Worm (Caenorhabditis elegans) whole organism, young adult: Measurements from ENCODE around the gene cht-2.

ENCODE experiments used
- B0035.1 ChIP-seq: sonication (generic microtip); optimal IDR thresholded peaks from 2 replicates; lab custom pipeline; 2016; ENCODE audit warnings: missing genetic modification characterization, mild to moderate bottlenecking, missing compliant biosample characterization, missing genotype, missing genetic modification reagents
- B0261.1 ChIP-seq: sonication (generic microtip); optimal IDR thresholded peaks from 2 replicates; lab custom pipeline; 2016; ENCODE audit warnings: mild to moderate bottlenecking, missing genetic modification characterization, moderate library complexity, missing compliant biosample characterization
- B0336.3 ChIP-seq: fragments of 200-800 bp; sonication (Bioruptor generic); IDR thresholded peaks from 2 replicates; pipeline ENCODE4 v1.3.6; 2022; ENCODE audit warnings: missing genetic modification characterization, missing compliant biosample characterization
- C17E4.6 ChIP-seq: fragments of 200-800 bp; sonication (Bioruptor generic); IDR thresholded peaks from 2 replicates; pipeline ENCODE4 v1.3.6; 2022; ENCODE audit warnings: missing genetic modification reagents, missing genetic modification characterization, missing compliant biosample characterization
- D2030.7 ChIP-seq: fragments of 200-800 bp; sonication (Bioruptor generic); IDR thresholded peaks from 2 replicates; pipeline ENCODE4 v1.3.6; 2022; ENCODE audit warnings: missing genetic modification reagents, missing genetic modification characterization, missing compliant biosample characterization
- F23B12.7 ChIP-seq: sonication (generic microtip); optimal IDR thresholded peaks from 2 replicates; lab custom pipeline; 2017; ENCODE audit warnings: missing genetic modification characterization, mild to moderate bottlenecking, missing compliant biosample characterization, antibody characterized with exemption, moderate library complexity; ENCODE audit not compliant: insufficient read depth
- F37B4.10 ChIP-seq: fragments of 200-800 bp; sonication (Bioruptor generic); IDR thresholded peaks from 2 replicates; pipeline ENCODE4 v1.3.6; 2022; ENCODE audit warnings: missing genetic modification characterization, missing compliant biosample characterization
- F55B11.4 ChIP-seq: sonication (generic microtip); optimal IDR thresholded peaks from 2 replicates; lab custom pipeline; 2016; ENCODE audit warnings: missing compliant biosample characterization, missing genetic modification characterization, borderline replicate concordance; ENCODE audit not compliant: insufficient read depth
- T26A5.8 ChIP-seq: sonication (generic microtip); optimal IDR thresholded peaks from 2 replicates; lab custom pipeline; 2016; ENCODE audit warnings: missing genetic modification characterization, missing compliant biosample characterization
- Y56A3A.18 ChIP-seq: fragments of 200-800 bp; sonication (Bioruptor generic); IDR thresholded peaks from 2 replicates; pipeline ENCODE4 v1.3.6; 2022; ENCODE audit warnings: missing genetic modification reagents, missing genetic modification characterization, missing compliant biosample characterization
- Y95B8A.8 ChIP-seq: fragments of 200-800 bp; sonication (Bioruptor generic); IDR thresholded peaks from 2 replicates; pipeline ENCODE4 v1.3.6; 2022; ENCODE audit warnings: missing genetic modification reagents, missing genetic modification characterization, missing compliant biosample characterization
- ama-1 ChIP-seq, 3 experiments: fragments of 150-350 bp in 1 of 3; sonication (generic microtip) in 2 of 3; optimal IDR thresholded peaks; 2 replicates each; lab custom pipeline; 2014 to 2018; ENCODE audit warnings: missing biosample characterization in 2 of 3, missing genetic modification characterization in 2 of 3, missing genetic modification reagents in 2 of 3
- atf-7 ChIP-seq: sonication (generic microtip); optimal IDR thresholded peaks from 2 replicates; lab custom pipeline; 2017; ENCODE audit warnings: mild to moderate bottlenecking, missing genetic modification characterization, missing compliant biosample characterization
- attf-3 ChIP-seq: fragments of 200-800 bp; sonication (Bioruptor generic); conservative IDR thresholded peaks from 2 replicates; pipeline ENCODE4 v1.3.6; 2022; ENCODE audit warnings: missing genetic modification reagents, missing genetic modification characterization, missing compliant biosample characterization
- attf-5 ChIP-seq: fragments of 200-800 bp; sonication (Bioruptor generic); optimal IDR thresholded peaks from 2 replicates; lab custom pipeline; 2018; ENCODE audit warnings: mild to moderate bottlenecking, missing genetic modification characterization, missing compliant biosample characterization
- bed-1 ChIP-seq: fragments of 200-800 bp; sonication (Bioruptor generic); IDR thresholded peaks from 2 replicates; pipeline ENCODE4 v1.3.6; 2022; ENCODE audit warnings: missing genetic modification reagents, missing genetic modification characterization, missing compliant biosample characterization
- ccch-3 ChIP-seq: fragments of 200-800 bp; sonication (Bioruptor generic); optimal IDR thresholded peaks from 2 replicates; lab custom pipeline; 2018; ENCODE audit warnings: mild to moderate bottlenecking, missing genetic modification characterization, missing compliant biosample characterization
- cebp-2 ChIP-seq: fragments of 200-800 bp; sonication (Bioruptor generic); IDR thresholded peaks from 2 replicates; pipeline ENCODE4 v1.3.6; 2022; ENCODE audit warnings: missing genetic modification characterization, missing compliant biosample characterization
- chd-7 ChIP-seq: sonication (generic microtip); optimal IDR thresholded peaks from 2 replicates; lab custom pipeline; 2016; ENCODE audit warnings: mild to moderate bottlenecking, missing genetic modification characterization, moderate library complexity, missing compliant biosample characterization
- ekl-4 ChIP-seq: fragments of 200-800 bp; sonication (Bioruptor generic); IDR thresholded peaks from 2 replicates; pipeline ENCODE4 v1.3.6; 2022; ENCODE audit warnings: missing genetic modification reagents, missing genetic modification characterization, missing compliant biosample characterization
- fkh-3 ChIP-seq: sonication (generic microtip); optimal IDR thresholded peaks from 2 replicates; lab custom pipeline; 2016; ENCODE audit warnings: mild to moderate bottlenecking, missing genetic modification characterization, missing compliant biosample characterization
- gei-17 ChIP-seq: fragments of 200-800 bp; sonication (Bioruptor generic); optimal IDR thresholded peaks from 2 replicates; lab custom pipeline; 2018; ENCODE audit warnings: mild to moderate bottlenecking, missing genetic modification characterization, missing compliant biosample characterization
- let-607 ChIP-seq, 2 experiments: fragments of 200-800 bp in 1 of 2; sonication (Bioruptor generic) in 1 of 2; sonication (generic microtip) in 1 of 2; optimal IDR thresholded peaks; 2 replicates each; lab custom pipeline; 2016 to 2018; ENCODE audit warnings: mild to moderate bottlenecking in 2 of 2, missing compliant biosample characterization in 2 of 2, missing genetic modification characterization in 2 of 2, moderate library complexity in 2 of 2, missing genotype in 1 of 2
- lin-54 ChIP-seq: fragments of 200-800 bp; sonication (Bioruptor generic); optimal IDR thresholded peaks from 2 replicates; lab custom pipeline; 2018; ENCODE audit warnings: mild to moderate bottlenecking, missing genetic modification characterization, missing compliant biosample characterization
- lsy-27 ChIP-seq: sonication (generic microtip); optimal IDR thresholded peaks from 2 replicates; lab custom pipeline; 2017; ENCODE audit warnings: missing genetic modification characterization, mild to moderate bottlenecking, missing compliant biosample characterization, antibody characterized with exemption, missing genotype, borderline replicate concordance; ENCODE audit not compliant: insufficient read depth
- madf-3 ChIP-seq: fragments of 200-800 bp; sonication (Bioruptor generic); IDR thresholded peaks from 2 replicates; pipeline ENCODE4 v1.3.6; 2022; ENCODE audit warnings: missing genetic modification reagents, missing genetic modification characterization, missing compliant biosample characterization
- nfya-1 ChIP-seq: sonication (generic microtip); optimal IDR thresholded peaks from 2 replicates; lab custom pipeline; 2017; ENCODE audit warnings: antibody characterized with exemption, missing compliant biosample characterization, missing genetic modification characterization, borderline replicate concordance; ENCODE audit not compliant: insufficient read depth
- nfya-2 ChIP-seq: fragments of 200-800 bp; sonication (Bioruptor generic); IDR thresholded peaks from 2 replicates; pipeline ENCODE4 v1.3.6; 2022; ENCODE audit warnings: missing genetic modification reagents, missing genetic modification characterization, missing compliant biosample characterization
- nfyb-1 ChIP-seq: fragments of 200-800 bp; sonication (Bioruptor generic); IDR thresholded peaks from 2 replicates; pipeline ENCODE4 v1.3.6; 2022; ENCODE audit warnings: missing genetic modification reagents, missing genetic modification characterization, missing compliant biosample characterization
- nhr-27 ChIP-seq: fragments of 200-800 bp; sonication (Bioruptor generic); optimal IDR thresholded peaks from 2 replicates; lab custom pipeline; 2018; ENCODE audit warnings: mild to moderate bottlenecking, missing genetic modification characterization, moderate library complexity, missing compliant biosample characterization
- pbrm-1 ChIP-seq: fragments of 200-800 bp; sonication (Bioruptor generic); IDR thresholded peaks from 2 replicates; pipeline ENCODE4 v1.3.6; 2022; ENCODE audit warnings: missing genetic modification reagents, missing genetic modification characterization, missing compliant biosample characterization
- pha-4 ChIP-seq: fragments of 150-350 bp; sonication (generic microtip); optimal IDR thresholded peaks from 2 replicates; lab custom pipeline; 2014; ENCODE audit warnings: missing biosample characterization, missing genetic modification reagents, missing genetic modification characterization
- rcor-1 ChIP-seq: fragments of 200-800 bp; sonication (Bioruptor generic); IDR thresholded peaks from 2 replicates; pipeline ENCODE4 v1.3.6; 2022; ENCODE audit warnings: missing genetic modification reagents, missing genetic modification characterization, missing compliant biosample characterization
- rpc-1 ChIP-seq, 2 experiments: fragments of 150-350 bp in 1 of 2; sonication (generic microtip) in 1 of 2; optimal IDR thresholded peaks; 2 replicates each; lab custom pipeline; 2014 to 2018; ENCODE audit warnings: missing biosample characterization in 1 of 2, missing genetic modification characterization in 1 of 2, missing genetic modification reagents in 1 of 2, missing genotype in 1 of 2
- sdz-38 ChIP-seq: sonication (generic microtip); optimal IDR thresholded peaks from 2 replicates; lab custom pipeline; 2016; ENCODE audit warnings: missing genotype, missing genetic modification characterization, missing compliant biosample characterization
- snpc-1.3 ChIP-seq: sonication (generic microtip); optimal IDR thresholded peaks from 2 replicates; lab custom pipeline; 2017; ENCODE audit warnings: missing genetic modification characterization, mild to moderate bottlenecking, missing compliant biosample characterization, antibody characterized with exemption, moderate library complexity, missing genotype, missing genetic modification reagents; ENCODE audit not compliant: insufficient read depth
- snpc-3.4 ChIP-seq: sonication (generic microtip); optimal IDR thresholded peaks from 2 replicates; lab custom pipeline; 2017; ENCODE audit warnings: missing genetic modification characterization, mild to moderate bottlenecking, missing compliant biosample characterization, antibody characterized with exemption, moderate library complexity, missing genotype, missing genetic modification reagents
- snpc-4 ChIP-seq, 5 experiments: fragments of 150-350 bp in 1 of 5; sonication (generic microtip) in 4 of 5; optimal IDR thresholded peaks; 2 replicates each; lab custom pipeline; 2014 to 2018; ENCODE audit warnings: missing genetic modification characterization in 5 of 5, missing biosample characterization in 3 of 5, antibody characterized with exemption in 2 of 5, mild to moderate bottlenecking in 2 of 5, missing compliant biosample characterization in 2 of 5, missing genotype in 2 of 5, moderate library complexity in 2 of 5, missing genetic modification reagents in 1 of 5
- tbp1 ChIP-seq: fragments of 200-800 bp; sonication (Bioruptor generic); optimal IDR thresholded peaks from 2 replicates; lab custom pipeline; 2018; ENCODE audit warnings: mild to moderate bottlenecking, missing genetic modification characterization, missing compliant biosample characterization
- tlf-1 ChIP-seq: fragments of 200-800 bp; sonication (Bioruptor generic); optimal IDR thresholded peaks from 2 replicates; lab custom pipeline; 2018; ENCODE audit warnings: mild to moderate bottlenecking, missing genetic modification characterization, missing compliant biosample characterization
- unc-130 ChIP-seq: sonication (generic microtip); optimal IDR thresholded peaks from 2 replicates; lab custom pipeline; 2016; ENCODE audit warnings: missing genetic modification reagents, missing genetic modification characterization, missing compliant biosample characterization
- zfh-2 ChIP-seq: fragments of 200-800 bp; sonication (Bioruptor generic); conservative IDR thresholded peaks from 2 replicates; pipeline ENCODE4 v1.3.6; 2022; ENCODE audit warnings: missing genetic modification reagents, missing genetic modification characterization, missing compliant biosample characterization
- ztf-18 ChIP-seq: sonication (generic microtip); optimal IDR thresholded peaks from 2 replicates; lab custom pipeline; 2016; ENCODE audit warnings: missing genotype, mild to moderate bottlenecking, missing genetic modification characterization, missing compliant biosample characterization
- ztf-22 ChIP-seq: fragments of 200-800 bp; sonication (Bioruptor generic); optimal IDR thresholded peaks from 2 replicates; lab custom pipeline; 2018; ENCODE audit warnings: mild to moderate bottlenecking, missing genetic modification characterization, moderate library complexity, missing compliant biosample characterization
- ztf-26 ChIP-seq: sonication (generic microtip); optimal IDR thresholded peaks from 2 replicates; lab custom pipeline; 2017; ENCODE audit warnings: missing genetic modification characterization, missing compliant biosample characterization
- ztf-3 ChIP-seq: fragments of 200-800 bp; sonication (Bioruptor generic); optimal IDR thresholded peaks from 2 replicates; lab custom pipeline; 2018; ENCODE audit warnings: mild to moderate bottlenecking, missing genetic modification characterization, missing compliant biosample characterization

The cht-2 gene

DNA sequence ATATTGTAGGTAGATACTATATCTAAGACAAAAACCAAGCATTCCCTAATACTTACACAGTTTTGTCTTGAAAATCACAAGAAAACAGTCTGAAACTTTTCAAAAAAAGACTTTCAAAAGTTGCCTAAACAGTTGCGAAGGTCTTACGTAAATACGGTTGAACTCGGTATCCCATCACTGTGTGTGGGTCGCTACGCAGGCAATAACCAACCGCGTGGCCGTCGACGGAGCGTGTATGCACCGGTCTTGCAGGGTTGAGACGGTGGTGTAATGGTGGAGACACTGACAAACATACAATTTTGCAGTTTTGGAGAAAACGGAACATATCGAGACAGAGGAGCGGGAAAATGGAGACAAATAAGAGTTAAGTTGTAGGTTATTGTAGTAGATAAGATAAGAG lies 40.5 kb downstream of the cht-2 start, which contains the start of gene iff-2 (continued):
- TF ChIP-seq ekl-4 (GFP tag; lab: Robert Waterston, UW): peak; percentile 97
- TF ChIP-seq snpc-3.4 (tag; lab: Kevin White, UChicago): peak; percentile 18
- TF ChIP-seq nhr-27 (tag; lab: Kevin White, UChicago): peak; percentile 62
- TF ChIP-seq lsy-27: no peak
- TF ChIP-seq let-607 (tag; optimal IDR thresholded peaks at IDR 0.05; lab: Kevin White, UChicago): peak; percentile 99
- peak; percentile 95 for TF ChIP-seq zfh-2 (GFP tag; lab: Robert Waterston, UW)
- TF ChIP-seq B0336.3: peak; percentile 97
- no peak for TF ChIP-seq unc-130
- peak; percentile 92 for TF ChIP-seq Y95B8A.8
- TF ChIP-seq tbp1 (GFP tag; lab: Kevin White, UChicago): peak; percentile 78
- TF ChIP-seq B0261.1 (tag; lab: Kevin White, UChicago): peak; percentile 38
- peak; percentile 82 for TF ChIP-seq gei-17 (GFP tag; lab: Kevin White, UChicago)
- TF ChIP-seq ccch-3 (GFP tag; lab: Kevin White, UChicago): peak; percentile 39
- TF ChIP-seq ztf-26 (tag; lab: Kevin White, UChicago): peak; percentile 98
- no peak for TF ChIP-seq D2030.7
- peak; percentile 93 for TF ChIP-seq C17E4.6
- TF ChIP-seq Y56A3A.18: peak; percentile 77; the same call in 1 of the 2 replicates
- TF ChIP-seq cebp-2 (GFP tag; lab: Robert Waterston, UW): 0 out of 2 replicates have a peak, but pooled peaks have one; percentile 51
- no peak for TF ChIP-seq fkh-3 (tag; lab: Kevin White, UChicago)
- peak; percentile 100 for TF ChIP-seq attf-5 (GFP tag; lab: Kevin White, UChicago)
- TF ChIP-seq atf-7 (tag; lab: Kevin White, UChicago): peak; percentile 95
- TF ChIP-seq ztf-22 (GFP tag; lab: Kevin White, UChicago): peak; percentile 95
- TF ChIP-seq lin-54: peak; percentile 98
- TF ChIP-seq nfyb-1: peak; percentile 97
- TF ChIP-seq bed-1 (GFP tag; lab: Robert Waterston, UW): no peak
- TF ChIP-seq snpc-1.3 (tag; lab: Kevin White, UChicago): peak; percentile 19
- TF ChIP-seq tlf-1 (GFP tag; lab: Kevin White, UChicago): peak; percentile 98
- no peak for TF ChIP-seq nfya-2 (GFP tag; lab: Robert Waterston, UW)
- TF ChIP-seq madf-3 (GFP tag; lab: Robert Waterston, UW): peak; percentile 97; the same call in 1 of the 2 replicates
- TF ChIP-seq chd-7: peak; percentile 94
- peak; percentile 95 for TF ChIP-seq F23B12.7 (tag; lab: Kevin White, UChicago)
- no peak for TF ChIP-seq snpc-4 (GFP tag; optimal IDR thresholded peaks at IDR 0.05; lab: Kevin White, UChicago)
- peak in 3 of 4 experiments; percentile 84 to 89 (median 89) for TF ChIP-seq snpc-4 (tag; optimal IDR thresholded peaks at IDR 0.05; lab: Kevin White, UChicago)
- no peak for TF ChIP-seq sdz-38 (tag; lab: Kevin White, UChicago)
- TF ChIP-seq rcor-1 (GFP tag; lab: Robert Waterston, UW): peak; percentile 92
- TF ChIP-seq nfya-1 (tag; lab: Kevin White, UChicago): no peak
- peak; percentile 98 for TF ChIP-seq pbrm-1
- TF ChIP-seq ama-1 (optimal IDR thresholded peaks at IDR 0.05; lab: Kevin White, UChicago): peak; percentile 68
- no peak for TF ChIP-seq ama-1 (GFP tag; optimal IDR thresholded peaks at IDR 0.05; lab: Kevin White, UChicago)
- TF ChIP-seq attf-3 (GFP tag; lab: Robert Waterston, UW): peak; percentile 85
- no peak for TF ChIP-seq F55B11.4 (tag; lab: Kevin White, UChicago)
- peak; percentile 6 for TF ChIP-seq rpc-1 (optimal IDR thresholded peaks at IDR 0.05; lab: Kevin White, UChicago)
- no peak for TF ChIP-seq rpc-1 (tag; optimal IDR thresholded peaks at IDR 0.05; lab: Kevin White, UChicago)
- TF ChIP-seq ztf-3 (GFP tag; lab: Kevin White, UChicago): peak; percentile 93
- TF ChIP-seq ztf-18 (tag; lab: Kevin White, UChicago): peak; percentile 84
- TF ChIP-seq B0035.1 (tag; lab: Kevin White, UChicago): peak; percentile 78
- TF ChIP-seq F37B4.10 (GFP tag; lab: Robert Waterston, UW): 0 out of 2 replicates have a peak, but pooled peaks have one; percentile 74
- TF ChIP-seq pha-4 (tag; lab: Kevin White, UChicago): peak; percentile 99
- TF ChIP-seq T26A5.8: no peak
